Worm (Caenorhabditis elegans): ENCODE data around the gene srlf-30.

- TF ChIP-seq sup-37 (GFP tag; optimal IDR thresholded peaks at IDR 0.05) = no peak
- no peak for TF ChIP-seq nhr-28 (tag; optimal IDR thresholded peaks at IDR 0.05)
- TF ChIP-seq efl-1 (optimal IDR thresholded peaks at IDR 0.05) = no peak
- no peak for TF ChIP-seq efl-1 (GFP tag; optimal IDR thresholded peaks at IDR 0.05 in 1 of 2)
- TF ChIP-seq unc-62 (GFP tag; optimal IDR thresholded peaks at IDR 0.05) = no peak
- TF ChIP-seq elt-3 (tag; optimal IDR thresholded peaks at IDR 0.05) = no peak
- TF ChIP-seq ceh-88 (GFP tag; IDR thresholded peaks at IDR 0.05) = no peak
Measured at ce11 chrIV:10904282-10904681, 4.1 kb downstream of the srlf-30 start, which contains the start of gene ZK596.3.

Data from whole organism, L1 larva.